Comparison of ENCODE assay signal across 1 fruit fly cellular context in the genomic region with DNA sequence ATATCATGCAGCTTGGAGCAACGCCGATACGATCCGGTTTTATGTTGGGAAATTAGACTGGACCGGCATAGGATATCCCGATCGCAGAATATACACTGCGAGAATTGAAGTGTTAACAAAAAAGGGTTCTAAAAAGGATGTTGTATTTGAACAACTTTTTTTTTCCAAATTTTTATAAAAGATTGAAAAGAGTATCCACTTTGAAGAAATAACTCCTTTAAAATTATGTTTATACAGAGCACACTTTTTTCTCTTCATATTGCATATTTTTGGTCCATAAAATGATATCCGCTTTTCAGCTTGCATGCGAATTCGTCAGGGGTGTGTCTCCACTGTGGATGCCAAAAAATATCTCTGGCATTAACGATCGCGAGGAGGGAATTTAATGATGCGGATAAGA.
TF ChIP-seq lines count a peak whose summit lies in the region.

No protein-coding gene starts in this region.

TF ChIP-seq in whole organism, prepupa, 60 proteins besides CTCF, POLR2A, EP300 and RAD21 (continued from another document):
- peak; percentile 30 for TF ChIP-seq CG3919 (GFP tag; optimal IDR thresholded peaks at IDR 0.05; lab: Kevin White, UChicago)
- peak; percentile 1 for TF ChIP-seq Hr4 (GFP tag; optimal IDR thresholded peaks at IDR 0.05; lab: Kevin White, UChicago)
- peak; percentile 42 for TF ChIP-seq Hr39 (GFP tag; optimal IDR thresholded peaks at IDR 0.05; lab: Kevin White, UChicago)
- TF ChIP-seq CG9139 (GFP tag; optimal IDR thresholded peaks at IDR 0.05; lab: Kevin White, UChicago), result no peak
- TF ChIP-seq Eip78C (GFP tag; lab: Kevin White, UChicago), result peak; percentile 94
- peak; percentile 3 for TF ChIP-seq Eip75B (GFP tag; optimal IDR thresholded peaks at IDR 0.05; lab: Kevin White, UChicago)
- TF ChIP-seq CG8632 (GFP tag; optimal IDR thresholded peaks at IDR 0.05; lab: Kevin White, UChicago), result peak; percentile 12
- TF ChIP-seq ss (GFP tag; optimal IDR thresholded peaks at IDR 0.05; lab: Kevin White, UChicago), result no peak
- TF ChIP-seq CG11902 (GFP tag; optimal IDR thresholded peaks at IDR 0.05; lab: Kevin White, UChicago), result peak; percentile 20
- TF ChIP-seq achi (GFP tag; optimal IDR thresholded peaks at IDR 0.05; lab: Kevin White, UChicago), result peak; percentile 15
- TF ChIP-seq Ets21C (GFP tag; optimal IDR thresholded peaks at IDR 0.05; lab: Kevin White, UChicago), result peak; percentile 18
- peak; percentile 1 for TF ChIP-seq CG31627 (GFP tag; optimal IDR thresholded peaks at IDR 0.05; lab: Kevin White, UChicago)
